Worm (Caenorhabditis elegans): ENCODE results near the gene pmp-2.

The pmp-2 gene

DNA sequence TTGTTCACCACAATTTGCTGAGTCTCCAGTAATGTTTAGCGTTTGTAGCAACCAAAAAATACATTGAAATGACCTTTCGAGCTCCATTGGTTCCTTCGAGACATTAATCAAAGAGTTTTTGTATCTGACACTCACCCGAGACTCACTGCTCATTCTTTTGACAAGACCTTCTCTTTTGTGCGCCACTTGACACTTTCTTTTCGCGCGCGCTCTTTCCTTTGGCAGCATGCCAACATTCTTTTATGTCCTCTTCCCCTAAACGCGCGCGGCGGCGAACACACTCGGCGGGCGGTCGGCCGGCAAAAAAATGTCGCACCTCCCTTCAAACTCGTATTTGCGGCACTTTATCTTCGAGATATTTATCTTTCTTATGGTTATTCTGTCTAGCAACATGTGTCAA, 43.9 kb downstream of the pmp-2 start (continued):
- TF ChIP-seq tra-1 (GFP tag; IDR thresholded peaks at IDR 0.05): 0 out of 2 replicates have a peak, but pooled peaks have one; percentile 37
- peak; percentile 47 for TF ChIP-seq mes-2 (tag; optimal IDR thresholded peaks at IDR 0.05; ENCODE audit: poor library complexity, severe bottlenecking)
- TF ChIP-seq F49E8.2 (tag; optimal IDR thresholded peaks at IDR 0.05; ENCODE audit: borderline replicate concordance): no peak
- 0 out of 2 replicates have a peak, but pooled peaks have one; percentile 8 for TF ChIP-seq php-3 (GFP tag; IDR thresholded peaks at IDR 0.05)
- 0 out of 2 replicates have a peak, but pooled peaks have one; percentile 23 for TF ChIP-seq dmd-8 (GFP tag; IDR thresholded peaks at IDR 0.05)
- no peak for TF ChIP-seq lin-13 (GFP tag; optimal IDR thresholded peaks at IDR 0.05)
- TF ChIP-seq set-16 (GFP tag; IDR thresholded peaks at IDR 0.05): peak; percentile 48
- no peak for TF ChIP-seq zip-2 (tag; optimal IDR thresholded peaks at IDR 0.05)
- TF ChIP-seq nhr-77 (tag; optimal IDR thresholded peaks at IDR 0.05): no peak
- no peak for TF ChIP-seq aly-2 (tag; optimal IDR thresholded peaks at IDR 0.05)
- no peak for TF ChIP-seq dve-1 (tag; optimal IDR thresholded peaks at IDR 0.05; ENCODE audit: insufficient read depth)
- TF ChIP-seq madf-9 (GFP tag; conservative IDR thresholded peaks at IDR 0.05): no peak
- no peak for TF ChIP-seq cey-2 (tag; optimal IDR thresholded peaks at IDR 0.05; ENCODE audit: borderline replicate concordance, insufficient read depth)

DNA sequence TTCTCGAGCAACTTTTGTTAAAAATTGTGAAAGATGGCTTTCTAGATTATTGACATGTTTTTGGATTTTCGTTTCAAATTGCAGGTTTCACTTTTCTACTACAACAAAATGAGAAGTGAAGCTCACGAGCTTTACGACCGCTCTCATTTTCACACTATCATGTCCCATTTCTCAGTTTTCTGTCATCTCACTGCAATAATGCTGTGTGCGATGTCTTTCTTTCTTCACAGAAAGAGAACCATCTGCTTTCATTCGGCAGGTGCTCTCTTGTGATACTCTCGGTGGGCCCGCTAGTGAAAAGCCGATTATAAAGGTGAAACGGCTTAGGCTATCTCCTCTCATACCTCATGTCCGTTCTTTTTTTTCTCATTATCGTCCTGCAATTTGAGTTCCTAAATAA, 44.4 kb downstream of the pmp-2 start:
- no peak for TF ChIP-seq mxl-3 (GFP tag; optimal IDR thresholded peaks at IDR 0.05)
- no peak for TF ChIP-seq F37D6.2 (tag; optimal IDR thresholded peaks at IDR 0.05)
- no peak for TF ChIP-seq lin-15B (tag; optimal IDR thresholded peaks at IDR 0.05)
- no peak for TF ChIP-seq fos-1 (tag; optimal IDR thresholded peaks at IDR 0.05)
- no peak for TF ChIP-seq attf-4 (tag; optimal IDR thresholded peaks at IDR 0.05)
- TF ChIP-seq nhr-11 (tag; optimal IDR thresholded peaks at IDR 0.05): peak; percentile 8

DNA sequence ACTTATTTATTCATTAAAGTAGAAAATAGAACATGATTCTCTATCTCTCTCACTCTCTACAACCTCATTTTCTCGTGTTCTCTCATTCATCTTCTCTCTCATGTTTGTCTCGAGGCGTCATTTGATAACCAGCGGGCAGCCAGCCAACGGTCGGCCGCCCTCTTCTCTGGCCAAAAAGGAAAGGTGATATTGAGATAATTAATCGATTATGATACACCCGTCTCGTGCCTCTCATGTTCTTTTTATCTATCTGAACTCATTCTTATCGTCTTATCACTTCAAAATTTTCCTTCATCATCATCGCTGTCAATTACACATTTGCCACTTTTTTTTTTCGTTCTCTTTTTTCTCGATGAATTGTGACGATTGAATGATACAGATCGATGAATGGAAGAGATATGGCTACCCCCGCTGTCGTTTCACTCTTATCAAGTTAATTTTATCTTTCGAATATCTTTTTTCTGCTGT, 44.9 kb downstream of the pmp-2 start:
- TF ChIP-seq fkh-10 (GFP tag; optimal IDR thresholded peaks at IDR 0.05) (no peak), mes-2 (tag; optimal IDR thresholded peaks at IDR 0.05; ENCODE audit: poor library complexity, severe bottlenecking) (peak; percentile 69), ces-1 (GFP tag; optimal IDR thresholded peaks at IDR 0.05) (no peak), pqm-1 (tag; optimal IDR thresholded peaks at IDR 0.05) (peak; percentile 99), fos-1 (tag; optimal IDR thresholded peaks at IDR 0.05) (peak; percentile 59), aha-1 (tag) (peak; percentile 97), nhr-10 (tag; optimal IDR thresholded peaks at IDR 0.05) (peak; percentile 92), dmd-6 (GFP tag; IDR thresholded peaks at IDR 0.05) (peak; percentile 99), Y75B8A.6 (GFP tag; IDR thresholded peaks at IDR 0.05) (no peak), nhr-6 (tag; optimal IDR thresholded peaks at IDR 0.05) (peak; percentile 96), madf-9 (GFP tag; conservative IDR thresholded peaks at IDR 0.05) (no peak), tra-1 (GFP tag; IDR thresholded peaks at IDR 0.05) (peak; percentile 99), mep-1 (tag; optimal IDR thresholded peaks at IDR 0.05) (peak; percentile 84), Y5F2A.4 (GFP tag; optimal IDR thresholded peaks at IDR 0.05) (no peak), hlh-30 (tag; optimal IDR thresholded peaks at IDR 0.05; ENCODE audit: insufficient read depth) (peak; percentile 97), nhr-48 (tag; optimal IDR thresholded peaks at IDR 0.05) (peak; percentile 98), egl-27 (tag; optimal IDR thresholded peaks at IDR 0.05) (peak; percentile 96), arid-1 (GFP tag; conservative IDR thresholded peaks at IDR 0.05) (peak; percentile 75; the same call in 1 of the 2 replicates), nhr-42 (GFP tag; IDR thresholded peaks at IDR 0.05) (no peak; the same call in 1 of the 2 replicates), nhr-102 (tag; optimal IDR thresholded peaks at IDR 0.05) (peak; percentile 95), hmg-1.1 (GFP tag; IDR thresholded peaks at IDR 0.05) (0 out of 2 replicates have a peak, but pooled peaks have one; percentile 33), duxl-1 (tag; optimal IDR thresholded peaks at IDR 0.05; ENCODE audit: poor library complexity) (peak; percentile 1), cey-2 (tag; optimal IDR thresholded peaks at IDR 0.05; ENCODE audit: borderline replicate concordance, insufficient read depth) (peak; percentile 94), lin-1 (GFP tag; IDR thresholded peaks at IDR 0.05) (peak; percentile 96), mdl-1 (tag; optimal IDR thresholded peaks at IDR 0.05) (peak; percentile 94 to 97), nhr-41 (GFP tag; IDR thresholded peaks at IDR 0.05) (peak; percentile 94), zfp-2 (tag; optimal IDR thresholded peaks at IDR 0.05) (no peak), daf-16 (GFP tag; optimal IDR thresholded peaks at IDR 0.05) (peak; percentile 28 to 85), daf-16 (tag; optimal IDR thresholded peaks at IDR 0.05) (peak; percentile 93), lin-13 (GFP tag; optimal IDR thresholded peaks at IDR 0.05) (peak; percentile 32), saeg-2 (GFP tag; IDR thresholded peaks at IDR 0.05) (peak; percentile 62; the same call in 1 of the 2 replicates), gei-8 (GFP tag; optimal IDR thresholded peaks at IDR 0.05) (peak; percentile 72), unc-39 (tag; optimal IDR thresholded peaks at IDR 0.05) (no peak), snpc-1.2 (GFP tag; IDR thresholded peaks at IDR 0.05) (no peak)

All from whole organism, L4 larva.